Fruit fly (Drosophila melanogaster) whole organism, embryonic: ENCODE results near the gene spz3.

Experiments
- BtbVII ChIP-seq: fragments of 200-800 bp; sonication (Bioruptor generic); optimal IDR thresholded peaks from 3 replicates; lab custom pipeline; 2017; ENCODE audit warnings: missing biosample characterization, mild to moderate bottlenecking, missing genetic modification characterization
- CG10147 ChIP-seq: fragments of 200-800 bp; sonication (Bioruptor generic); optimal IDR thresholded peaks from 2 replicates; lab custom pipeline; 2019; ENCODE audit warnings: missing biosample characterization, mild to moderate bottlenecking, missing genetic modification characterization, moderate library complexity
- CG10274 ChIP-seq: fragments of 200-800 bp; sonication (Bioruptor generic); optimal IDR thresholded peaks from 3 replicates; lab custom pipeline; 2017; ENCODE audit warnings: missing biosample characterization, mild to moderate bottlenecking, missing genetic modification characterization
- CG10565 ChIP-seq: fragments of 200-800 bp; sonication (Bioruptor generic); optimal IDR thresholded peaks from 3 replicates; lab custom pipeline; 2016; ENCODE audit warnings: missing biosample characterization, mild to moderate bottlenecking, missing genetic modification characterization
- CG10979 ChIP-seq: fragments of 200-800 bp; sonication (Bioruptor generic); optimal IDR thresholded peaks from 2 replicates; lab custom pipeline; 2018; ENCODE audit warnings: missing biosample characterization, mild to moderate bottlenecking, missing genetic modification characterization, moderate library complexity
- CG11085 ChIP-seq: fragments of 200-800 bp; sonication (Bioruptor generic); IDR thresholded peaks from 2 replicates; pipeline ENCODE4 v1.3.6; 2022; ENCODE audit warnings: missing biosample characterization, missing genetic modification characterization
- CG15696 ChIP-seq: fragments of 200-800 bp; sonication (Bioruptor generic); optimal IDR thresholded peaks from 2 replicates; lab custom pipeline; 2019; ENCODE audit warnings: missing biosample characterization, mild to moderate bottlenecking, missing genetic modification characterization, moderate library complexity
- CG1602 ChIP-seq: fragments of 200-800 bp; sonication (Bioruptor generic); optimal IDR thresholded peaks from 3 replicates; lab custom pipeline; 2016; ENCODE audit warnings: missing biosample characterization, missing genetic modification characterization
- CG18764 ChIP-seq: fragments of 200-800 bp; sonication (Bioruptor generic); optimal IDR thresholded peaks from 3 replicates; lab custom pipeline; 2016; ENCODE audit warnings: missing biosample characterization, missing genetic modification characterization
- CG2875 ChIP-seq: fragments of 200-800 bp; sonication (Bioruptor generic); optimal IDR thresholded peaks from 2 replicates; lab custom pipeline; 2017; ENCODE audit warnings: missing biosample characterization, mild to moderate bottlenecking, missing genetic modification characterization, missing genetic modification reagents
- CG30431 ChIP-seq: fragments of 200-800 bp; sonication (Bioruptor generic); optimal IDR thresholded peaks from 2 replicates; lab custom pipeline; 2017; ENCODE audit warnings: missing biosample characterization, missing genetic modification characterization
- CG3065 ChIP-seq: fragments of 200-800 bp; sonication (Bioruptor generic); optimal IDR thresholded peaks from 2 replicates; lab custom pipeline; 2016; ENCODE audit warnings: missing biosample characterization, missing genetic modification characterization
- CG34376 ChIP-seq: fragments of 200-800 bp; sonication (Bioruptor generic); optimal IDR thresholded peaks from 2 replicates; lab custom pipeline; 2018; ENCODE audit warnings: missing biosample characterization, mild to moderate bottlenecking, missing genetic modification characterization
- CG4282 ChIP-seq: fragments of 200-800 bp; sonication (Bioruptor generic); optimal IDR thresholded peaks from 2 replicates; lab custom pipeline; 2016; ENCODE audit warnings: missing biosample characterization, missing genetic modification characterization
- CG4854 ChIP-seq: fragments of 200-800 bp; sonication (Bioruptor generic); optimal IDR thresholded peaks from 2 replicates; lab custom pipeline; 2016; ENCODE audit warnings: missing biosample characterization, missing genetic modification characterization, inconsistent platforms
- CG5180 ChIP-seq: fragments of 200-800 bp; sonication (Bioruptor generic); optimal IDR thresholded peaks from 3 replicates; lab custom pipeline; 2017; ENCODE audit warnings: missing biosample characterization, missing genetic modification characterization, mild to moderate bottlenecking, moderate library complexity, missing genetic modification reagents
- CG6175 ChIP-seq: fragments of 200-800 bp; sonication (Bioruptor generic); IDR thresholded peaks from 3 replicates; pipeline ENCODE4 v1.3.6; 2022; ENCODE audit warnings: missing biosample characterization, missing genetic modification characterization
- CG7271 ChIP-seq: fragments of 200-800 bp; sonication (Bioruptor generic); optimal IDR thresholded peaks from 2 replicates; lab custom pipeline; 2018; ENCODE audit warnings: missing biosample characterization, mild to moderate bottlenecking, missing genetic modification characterization, moderate library complexity
- CG7928 ChIP-seq: fragments of 200-800 bp; sonication (Bioruptor generic); optimal IDR thresholded peaks from 2 replicates; lab custom pipeline; 2017; ENCODE audit warnings: missing biosample characterization, mild to moderate bottlenecking, missing genetic modification characterization
- CG9797 ChIP-seq: fragments of 200-800 bp; sonication (Bioruptor generic); optimal IDR thresholded peaks from 3 replicates; lab custom pipeline; 2018; ENCODE audit warnings: missing biosample characterization, mild to moderate bottlenecking, missing genetic modification characterization
- CG9932 ChIP-seq: fragments of 200-800 bp; sonication (Bioruptor generic); IDR thresholded peaks from 2 replicates; pipeline ENCODE4 v1.3.6; 2022; ENCODE audit warnings: missing biosample characterization, missing genetic modification characterization
- Eip74EF ChIP-seq, 2 experiments: fragments of 200-800 bp in 1 of 2; fragments of >200 bp in 1 of 2; sonication (Bioruptor generic) in 1 of 2; optimal IDR thresholded peaks; 2 replicates each; lab custom pipeline; 2017 to 2019; ENCODE audit warnings: missing biosample characterization in 2 of 2, missing genetic modification characterization in 2 of 2, mild to moderate bottlenecking in 1 of 2, moderate library complexity in 1 of 2
- Fer1 ChIP-seq: fragments of 200-800 bp; sonication (Bioruptor generic); optimal IDR thresholded peaks from 2 replicates; lab custom pipeline; 2017; ENCODE audit warnings: missing biosample characterization, mild to moderate bottlenecking, missing genetic modification characterization
- Gug ChIP-seq: fragments of 200-800 bp; sonication (Bioruptor generic); IDR thresholded peaks from 4 replicates; pipeline ENCODE4 v1.3.6; 2022; ENCODE audit warnings: missing biosample characterization, missing genetic modification characterization
- HHEX ChIP-seq: fragments of 200-800 bp; sonication (Bioruptor generic); optimal IDR thresholded peaks from 3 replicates; lab custom pipeline; 2017; ENCODE audit warnings: missing biosample characterization, mild to moderate bottlenecking, missing genetic modification characterization, missing genetic modification reagents
- NC2α ChIP-seq: fragments of 200-800 bp; sonication (Bioruptor generic); optimal IDR thresholded peaks from 2 replicates; lab custom pipeline; 2016; ENCODE audit warnings: missing biosample characterization, missing genetic modification characterization
- Oaz ChIP-seq: fragments of 200-800 bp; sonication (Bioruptor generic); IDR thresholded peaks from 2 replicates; pipeline ENCODE4 v1.3.6; 2022; ENCODE audit warnings: missing biosample characterization, missing genetic modification characterization
- Pdp1 ChIP-seq, 2 experiments: fragments of 200-800 bp; sonication (Bioruptor generic); optimal IDR thresholded peaks; 3 replicates each; lab custom pipeline; 2016; ENCODE audit warnings: missing biosample characterization in 2 of 2, missing genetic modification characterization in 2 of 2, mild to moderate bottlenecking in 1 of 2, moderate library complexity in 1 of 2
- Rfx ChIP-seq: fragments of 200-800 bp; sonication (Bioruptor generic); IDR thresholded peaks from 2 replicates; pipeline ENCODE4 v1.3.6; 2022; ENCODE audit warnings: missing biosample characterization, missing genetic modification characterization
- Tbp ChIP-seq: fragments of >200 bp; optimal IDR thresholded peaks from 2 replicates; lab custom pipeline; 2018; ENCODE audit warnings: missing biosample characterization, missing genetic modification characterization
- Usf ChIP-seq: fragments of 200-800 bp; sonication (Bioruptor generic); optimal IDR thresholded peaks from 2 replicates; lab custom pipeline; 2017; ENCODE audit warnings: missing genotype, missing biosample characterization, missing genetic modification characterization
- ara ChIP-seq: fragments of 200-800 bp; sonication (Bioruptor generic); IDR thresholded peaks from 2 replicates; pipeline ENCODE4 v1.3.6; 2022; ENCODE audit warnings: missing biosample characterization, missing genetic modification characterization
- az2 ChIP-seq: fragments of 200-800 bp; sonication (Bioruptor generic); optimal IDR thresholded peaks from 3 replicates; lab custom pipeline; 2016; ENCODE audit warnings: missing biosample characterization, missing genetic modification characterization
- chm ChIP-seq: fragments of 200-800 bp; sonication (Bioruptor generic); IDR thresholded peaks from 2 replicates; pipeline ENCODE4 v1.3.6; 2022; ENCODE audit warnings: missing biosample characterization, missing genetic modification characterization
- chn ChIP-seq: fragments of 200-800 bp; sonication (Bioruptor generic); optimal IDR thresholded peaks from 2 replicates; lab custom pipeline; 2016; ENCODE audit warnings: missing biosample characterization, missing genetic modification characterization
- dati ChIP-seq: fragments of 200-800 bp; sonication (Bioruptor generic); IDR thresholded peaks from 2 replicates; pipeline ENCODE4 v1.3.6; 2022; ENCODE audit warnings: missing biosample characterization, missing genetic modification characterization
- dimm ChIP-seq: fragments of 200-800 bp; sonication (Bioruptor generic); IDR thresholded peaks from 2 replicates; pipeline ENCODE4 v1.3.6; 2022; ENCODE audit warnings: missing biosample characterization, missing genetic modification characterization
- gcm2 ChIP-seq: fragments of 200-800 bp; sonication (Bioruptor generic); optimal IDR thresholded peaks from 2 replicates; lab custom pipeline; 2016; ENCODE audit warnings: missing biosample characterization, missing genetic modification characterization
- gsb ChIP-seq: fragments of 200-800 bp; sonication (Bioruptor generic); IDR thresholded peaks from 2 replicates; pipeline ENCODE4 v1.3.6; 2022; ENCODE audit warnings: missing biosample characterization, missing genetic modification characterization
- lmd ChIP-seq: fragments of 200-800 bp; sonication (Bioruptor generic); IDR thresholded peaks from 2 replicates; pipeline ENCODE4 v1.3.6; 2022; ENCODE audit warnings: missing biosample characterization, missing genetic modification characterization
- luna ChIP-seq: fragments of 200-800 bp; sonication (Bioruptor generic); optimal IDR thresholded peaks from 2 replicates; lab custom pipeline; 2016; ENCODE audit warnings: missing biosample characterization, missing genetic modification characterization
- oc ChIP-seq: fragments of 200-800 bp; sonication (Bioruptor generic); optimal IDR thresholded peaks from 2 replicates; lab custom pipeline; 2018; ENCODE audit warnings: missing biosample characterization, mild to moderate bottlenecking, missing genetic modification characterization, moderate library complexity
- peb ChIP-seq: fragments of 200-800 bp; sonication (Bioruptor generic); IDR thresholded peaks from 2 replicates; pipeline ENCODE4 v1.3.6; 2022; ENCODE audit warnings: missing biosample characterization, missing genetic modification characterization
- pita ChIP-seq: fragments of 200-800 bp; sonication (Bioruptor generic); optimal IDR thresholded peaks from 2 replicates; lab custom pipeline; 2017; ENCODE audit warnings: missing biosample characterization, mild to moderate bottlenecking, missing genetic modification characterization
- psq ChIP-seq: fragments of 200-800 bp; sonication (Bioruptor generic); optimal IDR thresholded peaks from 2 replicates; lab custom pipeline; 2017; ENCODE audit warnings: missing biosample characterization, missing genetic modification characterization
- sens ChIP-seq: fragments of 200-800 bp; sonication (Bioruptor generic); peaks from one replicate; lab custom pipeline; 2016; ENCODE audit warnings: missing biosample characterization, missing genetic modification characterization
- sob ChIP-seq: fragments of 200-800 bp; sonication (Bioruptor generic); IDR thresholded peaks from 2 replicates; pipeline ENCODE4 v1.3.6; 2022; ENCODE audit warnings: missing biosample characterization, missing genetic modification characterization
- trem ChIP-seq: fragments of 200-800 bp; optimal IDR thresholded peaks from 3 replicates; lab custom pipeline; 2019; ENCODE audit warnings: missing biosample characterization, mild to moderate bottlenecking, missing genetic modification characterization, moderate library complexity
- zf30C ChIP-seq: fragments of 200-800 bp; sonication (Bioruptor generic); optimal IDR thresholded peaks from 3 replicates; lab custom pipeline; 2018; ENCODE audit warnings: missing biosample characterization, mild to moderate bottlenecking, missing genetic modification characterization

Gene spz3

dm6 chr2L:7876520-7877232 lies 2.7 kb downstream of the spz3 start:
- TF ChIP-seq CG6175 (GFP tag; lab: Robert Waterston, UW) (no peak), Pdp1 (GFP tag; optimal IDR thresholded peaks at IDR 0.05; lab: Kevin White, UChicago) (peak in 1 of 2 experiments; percentile 77), Usf (GFP tag; lab: Kevin White, UChicago) (no peak), sob (no peak), chm (GFP tag; lab: Robert Waterston, UW) (no peak), gsb (GFP tag; lab: Robert Waterston, UW) (no peak), sens (GFP tag; lab: Kevin White, UChicago) (peak; percentile 54), psq (GFP tag; lab: Kevin White, UChicago) (no peak), pita (GFP tag; lab: Kevin White, UChicago) (no peak), Rfx (GFP tag; lab: Robert Waterston, UW) (0 out of 2 replicates have a peak, but pooled peaks have one; percentile 8), CG18764 (GFP tag; lab: Kevin White, UChicago) (no peak), CG7271 (tag; lab: Kevin White, UChicago) (no peak)
- TF ChIP-seq, all 482 proteins: peak for 3

- TF ChIP-seq dimm (GFP tag; lab: Robert Waterston, UW) = no peak
- no peak for TF ChIP-seq oc
- TF ChIP-seq CG10147 (GFP tag; lab: Kevin White, UChicago) = no peak
- no peak for TF ChIP-seq HHEX
- peak; percentile 14 for TF ChIP-seq CG10979 (tag; lab: Kevin White, UChicago)
- TF ChIP-seq CG4282 (GFP tag; lab: Kevin White, UChicago) = no peak
- 0 out of 2 replicates have a peak, but pooled peaks have one; percentile 6 for TF ChIP-seq Oaz
- TF ChIP-seq Eip74EF (GFP tag; optimal IDR thresholded peaks at IDR 0.05; lab: Kevin White, UChicago) = peak in 1 of 2 experiments; percentile 2
- TF ChIP-seq NC2α = no peak
- TF ChIP-seq CG3065 (GFP tag; lab: Kevin White, UChicago) = no peak
- TF ChIP-seq gcm2 = no peak
- no peak for TF ChIP-seq ara (GFP tag; lab: Robert Waterston, UW)
- no peak for TF ChIP-seq az2 (GFP tag; lab: Kevin White, UChicago)
- no peak for TF ChIP-seq BtbVII
- peak; percentile 33; the same call in 1 of the 2 replicates for TF ChIP-seq CG9932 (GFP tag; lab: Robert Waterston, UW)
- no peak for TF ChIP-seq Gug
- TF ChIP-seq chn (GFP tag; lab: Kevin White, UChicago) = no peak
- no peak for TF ChIP-seq CG1602 (GFP tag; lab: Kevin White, UChicago)
- no peak for TF ChIP-seq zf30C
- TF ChIP-seq Tbp = no peak
- TF ChIP-seq CG4854 (GFP tag; lab: Kevin White, UChicago) = no peak
- no peak for TF ChIP-seq gsb (GFP tag; lab: Robert Waterston, UW)
- no peak for TF ChIP-seq trem (tag; lab: Kevin White, UChicago)
- TF ChIP-seq CG5180 = no peak
- no peak for TF ChIP-seq CG10565
- no peak for TF ChIP-seq luna
- no peak for TF ChIP-seq CG10274 (GFP tag; lab: Kevin White, UChicago)
- TF ChIP-seq CG30431 = no peak
- TF ChIP-seq dati (GFP tag; lab: Robert Waterston, UW) = no peak
- TF ChIP-seq CG11085 = 0 out of 2 replicates have a peak, but pooled peaks have one; percentile 6
- TF ChIP-seq CG2875 (GFP tag; lab: Kevin White, UChicago) = no peak
- TF ChIP-seq Fer1 (GFP tag; lab: Kevin White, UChicago) = no peak
- no peak for TF ChIP-seq CG34376 (GFP tag; lab: Kevin White, UChicago)
- TF ChIP-seq CG9797 (GFP tag; lab: Kevin White, UChicago) = no peak
- no peak for TF ChIP-seq CG7928 (GFP tag; lab: Kevin White, UChicago)
- TF ChIP-seq lmd = peak; percentile 15; the same call in 1 of the 2 replicates
- TF ChIP-seq peb (GFP tag; lab: Robert Waterston, UW) = no peak
- no peak for TF ChIP-seq CG15696
Measured at dm6 chr2L:7875676-7876075, 3.7 kb downstream of the spz3 start.
